Worm (Caenorhabditis elegans): ENCODE results near the gene ham-2.

Gene ham-2

ce11 chrX:4530426-4531044, 23.9 kb upstream of the ham-2 start:
- no peak for TF ChIP-seq dao-5 (tag; optimal IDR thresholded peaks at IDR 0.05)
- no peak for TF ChIP-seq him-1 (tag; optimal IDR thresholded peaks at IDR 0.05)
- no peak for TF ChIP-seq W03F9.2 (tag; optimal IDR thresholded peaks at IDR 0.05)

ce11 chrX:4532160-4532741, 22.2 kb upstream of the ham-2 start, which contains the start of gene nhr-35:
Gene nhr-35, plus strand, starts transcription at chrX:4532691.
- TF ChIP-seq dao-5 (tag; optimal IDR thresholded peaks at IDR 0.05) (no peak), him-1 (tag; optimal IDR thresholded peaks at IDR 0.05) (no peak)

ce11 chrX:4534112-4534511, 20.4 kb upstream of the ham-2 start:
- TF ChIP-seq him-1 (tag; optimal IDR thresholded peaks at IDR 0.05): no peak
- TF ChIP-seq W03F9.2 (tag; optimal IDR thresholded peaks at IDR 0.05): no peak
- TF ChIP-seq dao-5 (tag; optimal IDR thresholded peaks at IDR 0.05): no peak

ce11 chrX:4544543-4544942, 9.9 kb upstream of the ham-2 start, which contains the start of gene C07A12.2:
Gene C07A12.2, plus strand, starts transcription at chrX:4544843.
- TF ChIP-seq W03F9.2 (tag; optimal IDR thresholded peaks at IDR 0.05): no peak
- TF ChIP-seq him-1 (tag; optimal IDR thresholded peaks at IDR 0.05): no peak
- TF ChIP-seq dao-5 (tag; optimal IDR thresholded peaks at IDR 0.05): no peak

ce11 chrX:4548929-4549328, 5.6 kb upstream of the ham-2 start:
- TF ChIP-seq him-1 (tag; optimal IDR thresholded peaks at IDR 0.05) (no peak), W03F9.2 (tag; optimal IDR thresholded peaks at IDR 0.05) (no peak), dao-5 (tag; optimal IDR thresholded peaks at IDR 0.05) (no peak)

- TF ChIP-seq W03F9.2 (tag; optimal IDR thresholded peaks at IDR 0.05) (no peak), him-1 (tag; optimal IDR thresholded peaks at IDR 0.05) (no peak), dao-5 (tag; optimal IDR thresholded peaks at IDR 0.05) (no peak)
Observed at ce11 chrX:4549853-4550596, 4.5 kb upstream of the ham-2 start, which contains the start of gene C07A12.18. Gene C07A12.18, minus strand, starts transcription at chrX:4549903.

- TF ChIP-seq dao-5 (tag; optimal IDR thresholded peaks at IDR 0.05): no peak
- no peak for TF ChIP-seq W03F9.2 (tag; optimal IDR thresholded peaks at IDR 0.05)
- TF ChIP-seq him-1 (tag; optimal IDR thresholded peaks at IDR 0.05): no peak
Observed at ce11 chrX:4550987-4551386, 3.5 kb upstream of the ham-2 start.

ce11 chrX:4553033-4553432, 1.5 kb upstream of the ham-2 start:
- TF ChIP-seq him-1 (tag; optimal IDR thresholded peaks at IDR 0.05) (no peak), W03F9.2 (tag; optimal IDR thresholded peaks at IDR 0.05) (no peak), dao-5 (tag; optimal IDR thresholded peaks at IDR 0.05) (no peak)

- TF ChIP-seq him-1 (tag; optimal IDR thresholded peaks at IDR 0.05) (no peak), W03F9.2 (tag; optimal IDR thresholded peaks at IDR 0.05) (no peak), dao-5 (tag; optimal IDR thresholded peaks at IDR 0.05) (no peak)
Observed at ce11 chrX:4553491-4553890, 994 bp upstream of the ham-2 start.

ce11 chrX:4556028-4556427, 1.5 kb downstream of the ham-2 start:
- no peak for TF ChIP-seq W03F9.2 (tag; optimal IDR thresholded peaks at IDR 0.05)
- TF ChIP-seq him-1 (tag; optimal IDR thresholded peaks at IDR 0.05): no peak
- TF ChIP-seq dao-5 (tag; optimal IDR thresholded peaks at IDR 0.05): no peak

- TF ChIP-seq dao-5 (tag; optimal IDR thresholded peaks at IDR 0.05) (no peak), W03F9.2 (tag; optimal IDR thresholded peaks at IDR 0.05) (no peak), him-1 (tag; optimal IDR thresholded peaks at IDR 0.05) (no peak)
Observed at ce11 chrX:4561863-4562262, 7.4 kb downstream of the ham-2 start, which contains the start of gene C05E11.6. Gene C05E11.6, plus strand, starts transcription at chrX:4562163.

ce11 chrX:4562288-4562687, 7.8 kb downstream of the ham-2 start:
- no peak for TF ChIP-seq W03F9.2 (tag; optimal IDR thresholded peaks at IDR 0.05)

ce11 chrX:4564717-4565316, 10.3 kb downstream of the ham-2 start, which contains the start of gene amt-4:
Gene amt-4, plus strand, starts transcription at chrX:4565302.
- TF ChIP-seq him-1 (tag; optimal IDR thresholded peaks at IDR 0.05) (no peak), dao-5 (tag; optimal IDR thresholded peaks at IDR 0.05) (no peak), W03F9.2 (tag; optimal IDR thresholded peaks at IDR 0.05) (no peak)

- TF ChIP-seq W03F9.2 (tag; optimal IDR thresholded peaks at IDR 0.05) (no peak), dao-5 (tag; optimal IDR thresholded peaks at IDR 0.05) (no peak), him-1 (tag; optimal IDR thresholded peaks at IDR 0.05) (no peak)
Observed at ce11 chrX:4567110-4567509, 12.6 kb downstream of the ham-2 start.
